Worm (Caenorhabditis elegans) whole organism, young adult: ENCODE results near the gene T02H6.3.

Experiments used
- C06A6.2 ChIP-seq: fragments of 200-800 bp; sonication (Bioruptor generic); conservative IDR thresholded peaks from 2 replicates; pipeline ENCODE4 v1.3.6; 2022; ENCODE audit warnings: missing genetic modification characterization, missing compliant biosample characterization
- atf-7 ChIP-seq: sonication (generic microtip); optimal IDR thresholded peaks from 2 replicates; lab custom pipeline; 2017; ENCODE audit warnings: mild to moderate bottlenecking, missing genetic modification characterization, missing compliant biosample characterization
- efl-1 ChIP-seq: fragments of 150-350 bp; optimal IDR thresholded peaks from 2 replicates; lab custom pipeline; 2014; ENCODE audit warnings: missing biosample characterization, missing genetic modification reagents, missing genetic modification characterization
- repo-1 ChIP-seq: sonication (generic microtip); optimal IDR thresholded peaks from 2 replicates; lab custom pipeline; 2017; ENCODE audit warnings: mild to moderate bottlenecking, missing genetic modification characterization, missing compliant biosample characterization
- sea-2 ChIP-seq: fragments of 200-800 bp; sonication (Bioruptor generic); IDR thresholded peaks from 2 replicates; pipeline ENCODE4 v1.3.6; 2022; ENCODE audit warnings: missing genetic modification characterization, missing compliant biosample characterization

DNA sequence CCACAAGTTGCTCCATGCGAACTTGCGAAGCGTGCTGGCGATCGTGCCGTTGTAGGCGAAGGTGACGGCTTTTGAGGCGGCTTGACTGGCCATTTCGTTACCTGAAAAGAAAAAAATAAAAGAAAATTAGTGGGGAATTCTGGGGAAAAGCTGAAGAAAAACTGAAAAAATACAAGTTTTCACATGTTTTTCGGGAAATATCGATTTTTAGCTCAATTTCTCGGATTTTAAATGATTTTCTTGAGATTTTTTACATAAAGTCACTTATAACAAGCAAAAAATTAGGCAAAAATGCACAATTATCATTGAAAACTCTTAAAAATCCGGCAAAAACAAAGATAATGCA lies 9.3 kb downstream of the T02H6.3 start, which contains the start of gene T02H6.11:
- TF ChIP-seq C06A6.2 (GFP tag; lab: Robert Waterston, UW): no peak
- no peak for TF ChIP-seq atf-7 (tag; lab: Kevin White, UChicago)
- no peak for TF ChIP-seq efl-1 (GFP tag; lab: Kevin White, UChicago)
- no peak for TF ChIP-seq repo-1 (tag; lab: Kevin White, UChicago)
- TF ChIP-seq sea-2: no peak
